Fruit fly (Drosophila melanogaster) whole organism, prepupa: Measurements from ENCODE around the gene MRP.

Experiments used
- Blimp-1 ChIP-seq: fragments of 200-800 bp; sonication (Bioruptor generic); optimal IDR thresholded peaks from 3 replicates; lab custom pipeline; 2017; ENCODE audit warnings: missing biosample characterization, missing genetic modification characterization, mild to moderate bottlenecking, moderate library complexity, missing genetic modification reagents
- CG10669 ChIP-seq: fragments of 200-800 bp; sonication (Bioruptor generic); optimal IDR thresholded peaks from 3 replicates; lab custom pipeline; 2018; ENCODE audit warnings: missing biosample characterization, mild to moderate bottlenecking, missing genetic modification characterization, moderate library complexity
- CG11902 ChIP-seq: fragments of 200-800 bp; sonication (Bioruptor generic); optimal IDR thresholded peaks from 3 replicates; lab custom pipeline; 2016; ENCODE audit warnings: missing biosample characterization, missing genetic modification characterization
- CG1621 ChIP-seq: fragments of 200-800 bp; sonication (Bioruptor generic); optimal IDR thresholded peaks from 3 replicates; lab custom pipeline; 2018; ENCODE audit warnings: missing biosample characterization, mild to moderate bottlenecking, missing genetic modification characterization
- CG16779 ChIP-seq: fragments of 200-800 bp; sonication (Bioruptor generic); optimal IDR thresholded peaks from 3 replicates; lab custom pipeline; 2017; ENCODE audit warnings: missing biosample characterization, mild to moderate bottlenecking, missing genetic modification characterization
- CG31627 ChIP-seq: fragments of 200-800 bp; sonication (Bioruptor generic); optimal IDR thresholded peaks from 3 replicates; lab custom pipeline; 2016; ENCODE audit warnings: missing biosample characterization, missing genetic modification characterization
- CG32006 ChIP-seq: fragments of 200-800 bp; sonication (Bioruptor generic); optimal IDR thresholded peaks from 3 replicates; lab custom pipeline; 2017; ENCODE audit warnings: missing biosample characterization, mild to moderate bottlenecking, missing genetic modification characterization
- CG3919 ChIP-seq: fragments of 200-800 bp; sonication (Bioruptor generic); optimal IDR thresholded peaks from 3 replicates; lab custom pipeline; 2016; ENCODE audit warnings: missing biosample characterization, missing genetic modification characterization
- CG4318 ChIP-seq: fragments of 200-800 bp; sonication (Bioruptor generic); optimal IDR thresholded peaks from 3 replicates; lab custom pipeline; 2017; ENCODE audit warnings: missing biosample characterization, mild to moderate bottlenecking, missing genetic modification characterization
- CG6163 ChIP-seq: fragments of 200-800 bp; sonication (Bioruptor generic); IDR thresholded peaks from 3 replicates; pipeline ENCODE4 v1.3.6; 2022; ENCODE audit warnings: missing biosample characterization, missing genetic modification characterization
- CG6276 ChIP-seq: fragments of 200-800 bp; sonication (Bioruptor generic); optimal IDR thresholded peaks from 2 replicates; lab custom pipeline; 2017; ENCODE audit warnings: missing biosample characterization, mild to moderate bottlenecking, missing genetic modification characterization
- CG6792 ChIP-seq: fragments of 200-800 bp; sonication (Bioruptor generic); optimal IDR thresholded peaks from 3 replicates; lab custom pipeline; 2016; ENCODE audit warnings: missing biosample characterization, missing genetic modification characterization
- CG6854 ChIP-seq: fragments of 200-800 bp; sonication (Bioruptor generic); optimal IDR thresholded peaks from 2 replicates; lab custom pipeline; 2017; ENCODE audit warnings: missing biosample characterization, mild to moderate bottlenecking, missing genetic modification characterization
- CG8119 ChIP-seq: fragments of 200-800 bp; sonication (Bioruptor generic); IDR thresholded peaks from 3 replicates; pipeline ENCODE4 v1.3.6; 2022; ENCODE audit warnings: missing biosample characterization, missing genetic modification characterization
- CG8319 ChIP-seq: fragments of 200-800 bp; sonication (Bioruptor generic); optimal IDR thresholded peaks from 3 replicates; lab custom pipeline; 2016; ENCODE audit warnings: missing biosample characterization, missing genetic modification characterization
- CG8632 ChIP-seq: fragments of 200-800 bp; sonication (Bioruptor generic); optimal IDR thresholded peaks from 3 replicates; lab custom pipeline; 2016; ENCODE audit warnings: missing biosample characterization, missing genetic modification characterization
- CG9139 ChIP-seq: fragments of 200-800 bp; sonication (Bioruptor generic); optimal IDR thresholded peaks from 3 replicates; lab custom pipeline; 2017; ENCODE audit warnings: missing biosample characterization, mild to moderate bottlenecking, missing genetic modification characterization
- Eip75B ChIP-seq: fragments of 200-800 bp; sonication (Bioruptor generic); optimal IDR thresholded peaks from 3 replicates; lab custom pipeline; 2016; ENCODE audit warnings: missing biosample characterization, missing genetic modification characterization
- Eip78C ChIP-seq: fragments of 200-800 bp; sonication (Bioruptor generic); peaks from one replicate; lab custom pipeline; 2016; ENCODE audit warnings: missing biosample characterization, missing genetic modification characterization
- Eip93F ChIP-seq: fragments of 200-800 bp; sonication (Bioruptor generic); optimal IDR thresholded peaks from 2 replicates; lab custom pipeline; 2016; ENCODE audit warnings: missing biosample characterization, mild to moderate bottlenecking, missing genetic modification characterization
- Ets21C ChIP-seq: fragments of 200-800 bp; sonication (Bioruptor generic); optimal IDR thresholded peaks from 3 replicates; lab custom pipeline; 2016; ENCODE audit warnings: missing biosample characterization, missing genetic modification characterization
- Ets96B ChIP-seq: fragments of 200-800 bp; optimal IDR thresholded peaks from 2 replicates; lab custom pipeline; 2019; ENCODE audit warnings: missing biosample characterization, mild to moderate bottlenecking, missing genetic modification characterization, moderate library complexity
- Gug ChIP-seq: fragments of 200-800 bp; sonication (Bioruptor generic); IDR thresholded peaks from 2 replicates; pipeline ENCODE4 v1.3.6; 2022; ENCODE audit warnings: missing biosample characterization, missing genetic modification characterization
- Hr39 ChIP-seq: fragments of 200-800 bp; sonication (Bioruptor generic); optimal IDR thresholded peaks from 2 replicates; lab custom pipeline; 2016; ENCODE audit warnings: missing biosample characterization, missing genetic modification characterization
- Hr4 ChIP-seq: fragments of 200-800 bp; sonication (Bioruptor generic); optimal IDR thresholded peaks from 3 replicates; lab custom pipeline; 2016; ENCODE audit warnings: missing biosample characterization, missing genetic modification characterization
- Met ChIP-seq: fragments of 200-800 bp; sonication (Bioruptor generic); optimal IDR thresholded peaks from 3 replicates; lab custom pipeline; 2016; ENCODE audit warnings: missing biosample characterization, missing genetic modification characterization
- OdsH ChIP-seq: fragments of 200-800 bp; sonication (Bioruptor generic); optimal IDR thresholded peaks from 3 replicates; lab custom pipeline; 2016; ENCODE audit warnings: missing biosample characterization, missing genetic modification characterization
- Sox102F ChIP-seq: fragments of 200-800 bp; sonication (Bioruptor generic); optimal IDR thresholded peaks from 2 replicates; lab custom pipeline; 2016; ENCODE audit warnings: missing biosample characterization, mild to moderate bottlenecking, missing genetic modification characterization
- Sox15 ChIP-seq: fragments of 200-800 bp; sonication (Bioruptor generic); optimal IDR thresholded peaks from 3 replicates; lab custom pipeline; 2016; ENCODE audit warnings: missing biosample characterization, missing genetic modification characterization
- dac ChIP-seq: fragments of 200-800 bp; sonication (Bioruptor generic); optimal IDR thresholded peaks from 2 replicates; lab custom pipeline; 2017; ENCODE audit warnings: missing biosample characterization, mild to moderate bottlenecking, missing genetic modification characterization
- dsx ChIP-seq: fragments of 200-800 bp; optimal IDR thresholded peaks from 3 replicates; lab custom pipeline; 2019; ENCODE audit warnings: missing biosample characterization, mild to moderate bottlenecking, missing genetic modification characterization, moderate library complexity; ENCODE audit not compliant: poor library complexity, severe bottlenecking
- esn ChIP-seq: fragments of 200-800 bp; sonication (Bioruptor generic); optimal IDR thresholded peaks from 2 replicates; lab custom pipeline; 2016; ENCODE audit warnings: missing biosample characterization, mild to moderate bottlenecking, missing genetic modification characterization, moderate library complexity
- fkh ChIP-seq: fragments of 200-800 bp; sonication (Bioruptor generic); optimal IDR thresholded peaks from 3 replicates; lab custom pipeline; 2017; ENCODE audit warnings: missing biosample characterization, mild to moderate bottlenecking, missing genetic modification characterization, moderate library complexity
- net ChIP-seq: fragments of 200-800 bp; sonication (Bioruptor generic); optimal IDR thresholded peaks from 3 replicates; lab custom pipeline; 2016; ENCODE audit warnings: missing biosample characterization, missing genetic modification characterization
- pdm3 ChIP-seq: fragments of 200-800 bp; sonication (Bioruptor generic); optimal IDR thresholded peaks from 3 replicates; lab custom pipeline; 2016; ENCODE audit warnings: missing biosample characterization, missing genetic modification characterization
- salr ChIP-seq, 2 experiments: fragments of 200-800 bp; sonication (Bioruptor generic); optimal IDR thresholded peaks; 3 replicates each; lab custom pipeline; 2016 to 2018; ENCODE audit warnings: missing biosample characterization in 2 of 2, missing genetic modification characterization in 2 of 2, mild to moderate bottlenecking in 1 of 2
- svp ChIP-seq: fragments of 200-800 bp; sonication (Bioruptor generic); peaks from one replicate; lab custom pipeline; 2016; ENCODE audit warnings: missing biosample characterization, missing genetic modification characterization
- vri ChIP-seq: fragments of 200-800 bp; sonication (Bioruptor generic); optimal IDR thresholded peaks from 3 replicates; lab custom pipeline; 2016; ENCODE audit warnings: missing biosample characterization, mild to moderate bottlenecking, missing genetic modification characterization

Gene MRP

dm6 chr2L:12692343-12693079 lies 26.3 kb upstream of the MRP start, which contains the start of the genes CCT4 and CG6153:
Gene CCT4, minus strand, starts transcription at chr2L:12692934.
Gene CG6153, plus strand, starts transcription at chr2L:12692993.
- peak; percentile 93 for TF ChIP-seq fkh (GFP tag; lab: Kevin White, UChicago)
- no peak for TF ChIP-seq vri (GFP tag; lab: Kevin White, UChicago)
- TF ChIP-seq CG10669: no peak

dm6 chr2L:12694823-12695420 lies 23.9 kb upstream of the MRP start, which contains the start of the genes IFT43 and PICK1:
Gene IFT43, minus strand, starts transcription at chr2L:12694988.
Gene PICK1, plus strand, starts transcription at chr2L:12695033.
- TF ChIP-seq CG6792 (no peak), Gug (no peak), fkh (GFP tag; lab: Kevin White, UChicago) (peak; percentile 95), CG4318 (GFP tag; lab: Kevin White, UChicago) (no peak), Met (no peak)

dm6 chr2L:12697223-12697622 lies 21.6 kb upstream of the MRP start, which contains the start of gene CG5781:
Gene CG5781, minus strand, starts transcription at chr2L:12697323.
- TF ChIP-seq Hr4 (GFP tag; lab: Kevin White, UChicago) (no peak), CG9139 (GFP tag; lab: Kevin White, UChicago) (no peak), Eip93F (GFP tag; lab: Kevin White, UChicago) (no peak), vri (GFP tag; lab: Kevin White, UChicago) (no peak), CG3919 (no peak)
- TF ChIP-seq, all 60 proteins: peak for 0

dm6 chr2L:12700381-12700963 lies 18.4 kb upstream of the MRP start, which contains the start of gene CG17036:
Gene CG17036, minus strand, starts transcription at chr2L:12700746.
- TF ChIP-seq CG32006 (GFP tag; lab: Kevin White, UChicago): peak; percentile 49
- TF ChIP-seq OdsH (GFP tag; lab: Kevin White, UChicago): no peak
- TF ChIP-seq CG6163: peak; percentile 48; the same call in 2 of the 3 replicates
- peak; percentile 57 for TF ChIP-seq Eip78C (GFP tag; lab: Kevin White, UChicago)
- peak; percentile 31 for TF ChIP-seq esn (GFP tag; lab: Kevin White, UChicago)
- TF ChIP-seq fkh (GFP tag; lab: Kevin White, UChicago): no peak
- TF ChIP-seq Hr39 (GFP tag; lab: Kevin White, UChicago): no peak
- TF ChIP-seq CG6854 (GFP tag; lab: Kevin White, UChicago): peak; percentile 15
- TF ChIP-seq CG6276 (GFP tag; lab: Kevin White, UChicago): no peak
- no peak for TF ChIP-seq CG3919
- no peak for TF ChIP-seq Blimp-1 (GFP tag; lab: Kevin White, UChicago)
- TF ChIP-seq CG8119 (GFP tag; lab: Robert Waterston, UW): peak; percentile 36; the same call in 1 of the 3 replicates
- TF ChIP-seq CG6792: peak; percentile 10
- TF ChIP-seq CG8632 (GFP tag; lab: Kevin White, UChicago): peak; percentile 42
- peak; percentile 19 for TF ChIP-seq CG1621 (tag; lab: Kevin White, UChicago)
- TF ChIP-seq dsx (GFP tag; lab: Kevin White, UChicago): no peak
- no peak for TF ChIP-seq Sox102F (GFP tag; lab: Kevin White, UChicago)

dm6 chr2L:12701498-12701897 lies 17.3 kb upstream of the MRP start:
- no peak for TF ChIP-seq svp (GFP tag; lab: Kevin White, UChicago)
- TF ChIP-seq net: no peak
- TF ChIP-seq salr (GFP tag; optimal IDR thresholded peaks at IDR 0.05; lab: Kevin White, UChicago): no peak
- no peak for TF ChIP-seq CG11902
- no peak for TF ChIP-seq Sox15 (GFP tag; lab: Kevin White, UChicago)
- no peak for TF ChIP-seq Ets96B (tag; lab: Kevin White, UChicago)
- no peak for TF ChIP-seq dac
- no peak for TF ChIP-seq pdm3 (GFP tag; lab: Kevin White, UChicago)
- no peak for TF ChIP-seq esn (GFP tag; lab: Kevin White, UChicago)
- no peak for TF ChIP-seq CG16779
- TF ChIP-seq CG6854 (GFP tag; lab: Kevin White, UChicago): no peak
- no peak for TF ChIP-seq Eip75B (GFP tag; lab: Kevin White, UChicago)
- TF ChIP-seq vri (GFP tag; lab: Kevin White, UChicago): no peak
- no peak for TF ChIP-seq Ets21C (GFP tag; lab: Kevin White, UChicago)
- TF ChIP-seq CG8319 (GFP tag; lab: Kevin White, UChicago): no peak
- TF ChIP-seq Eip78C (GFP tag; lab: Kevin White, UChicago): no peak
- no peak for TF ChIP-seq CG9139 (GFP tag; lab: Kevin White, UChicago)
- no peak for TF ChIP-seq CG31627 (GFP tag; lab: Kevin White, UChicago)
